Worm (Caenorhabditis elegans): ENCODE results near the gene T15B7.1.

The T15B7.1 gene

ce11 chrV:6811863-6812262 is 30.7 kb upstream of the T15B7.1 start:
- TF ChIP-seq ceh-43 (GFP tag; optimal IDR thresholded peaks at IDR 0.05) (no peak), mab-5 (tag; optimal IDR thresholded peaks at IDR 0.05) (no peak), pha-4 (tag; optimal IDR thresholded peaks at IDR 0.05) (no peak), snpc-4 (tag; optimal IDR thresholded peaks at IDR 0.05) (no peak), hlh-1 (tag; optimal IDR thresholded peaks at IDR 0.05) (no peak), ceh-83 (GFP tag; optimal IDR thresholded peaks at IDR 0.05) (no peak), nhr-76 (tag; optimal IDR thresholded peaks at IDR 0.05) (no peak), ceh-39 (tag; optimal IDR thresholded peaks at IDR 0.05) (no peak), unc-120 (tag; optimal IDR thresholded peaks at IDR 0.05; ENCODE audit: poor library complexity, severe bottlenecking) (no peak), ham-2 (GFP tag; optimal IDR thresholded peaks at IDR 0.05) (no peak), drap-1 (GFP tag; optimal IDR thresholded peaks at IDR 0.05) (no peak), nhr-12 (tag; optimal IDR thresholded peaks at IDR 0.05) (no peak)

- no peak for TF ChIP-seq ham-2 (GFP tag; optimal IDR thresholded peaks at IDR 0.05)
- no peak for TF ChIP-seq unc-120 (tag; optimal IDR thresholded peaks at IDR 0.05; ENCODE audit: poor library complexity, severe bottlenecking)
- no peak for TF ChIP-seq lin-32 (GFP tag; optimal IDR thresholded peaks at IDR 0.05)
- no peak for TF ChIP-seq lsy-2 (tag; optimal IDR thresholded peaks at IDR 0.05)
- TF ChIP-seq mab-5 (tag; optimal IDR thresholded peaks at IDR 0.05), result no peak
- no peak for TF ChIP-seq hlh-1 (tag; optimal IDR thresholded peaks at IDR 0.05)
- TF ChIP-seq ceh-39 (tag; optimal IDR thresholded peaks at IDR 0.05), result no peak
- no peak for TF ChIP-seq nhr-12 (tag; optimal IDR thresholded peaks at IDR 0.05)
- TF ChIP-seq sem-2 (GFP tag; optimal IDR thresholded peaks at IDR 0.05), result no peak
- TF ChIP-seq zip-8 (tag; optimal IDR thresholded peaks at IDR 0.05), result no peak
- TF ChIP-seq M03D4.4 (tag; optimal IDR thresholded peaks at IDR 0.05), result no peak
- no peak for TF ChIP-seq nhr-76 (tag; optimal IDR thresholded peaks at IDR 0.05)
- no peak for TF ChIP-seq blmp-1 (tag; optimal IDR thresholded peaks at IDR 0.05)
- TF ChIP-seq ztf-11 (tag; optimal IDR thresholded peaks at IDR 0.05), result no peak
- no peak for TF ChIP-seq unc-62 (GFP tag; optimal IDR thresholded peaks at IDR 0.05)
- TF ChIP-seq nhr-28 (tag; optimal IDR thresholded peaks at IDR 0.05), result no peak
- no peak for TF ChIP-seq mep-1 (tag; optimal IDR thresholded peaks at IDR 0.05)
- TF ChIP-seq sptf-1 (tag; optimal IDR thresholded peaks at IDR 0.05), result no peak
- no peak for TF ChIP-seq cnd-1 (tag; optimal IDR thresholded peaks at IDR 0.05)
- no peak for TF ChIP-seq ceh-43 (GFP tag; optimal IDR thresholded peaks at IDR 0.05)
These were observed 28.7 kb upstream of the T15B7.1 start for ce11 chrV:6813862-6814261.

- no peak for TF ChIP-seq nhr-12 (tag; optimal IDR thresholded peaks at IDR 0.05)
These were observed 25.4 kb upstream of the T15B7.1 start, which contains the start of gene dmsr-14 for ce11 chrV:6817184-6817583. dmsr-14 (minus strand) TSS chrV:6817284.

ce11 chrV:6819812-6820211 is 22.7 kb upstream of the T15B7.1 start, which contains the start of gene dmsr-13:
dmsr-13 (minus strand) TSS chrV:6819912.
- no peak for TF ChIP-seq nhr-28 (tag; optimal IDR thresholded peaks at IDR 0.05)
- TF ChIP-seq mls-2 (tag; optimal IDR thresholded peaks at IDR 0.05), result no peak
- TF ChIP-seq unc-120 (tag; optimal IDR thresholded peaks at IDR 0.05; ENCODE audit: poor library complexity, severe bottlenecking), result no peak
- TF ChIP-seq unc-62 (GFP tag; optimal IDR thresholded peaks at IDR 0.05), result no peak

ce11 chrV:6821509-6821908 is 21.0 kb upstream of the T15B7.1 start, which contains the start of gene T15B7.8:
T15B7.8 (plus strand) TSS chrV:6821809.
- TF ChIP-seq ham-2 (GFP tag; optimal IDR thresholded peaks at IDR 0.05), result no peak
- no peak for TF ChIP-seq sptf-1 (tag; optimal IDR thresholded peaks at IDR 0.05)
- TF ChIP-seq tbx-8 (GFP tag; optimal IDR thresholded peaks at IDR 0.05), result no peak
- no peak for TF ChIP-seq mep-1 (tag; optimal IDR thresholded peaks at IDR 0.05)
- no peak for TF ChIP-seq pha-4 (tag; optimal IDR thresholded peaks at IDR 0.05)
- TF ChIP-seq drap-1 (GFP tag; optimal IDR thresholded peaks at IDR 0.05), result no peak
- TF ChIP-seq zip-8 (tag; optimal IDR thresholded peaks at IDR 0.05), result no peak
- no peak for TF ChIP-seq lin-13 (tag; optimal IDR thresholded peaks at IDR 0.05)

ce11 chrV:6823432-6823831 is 19.1 kb upstream of the T15B7.1 start:
- no peak for TF ChIP-seq lin-13 (tag; optimal IDR thresholded peaks at IDR 0.05)

- TF ChIP-seq pha-4 (tag; optimal IDR thresholded peaks at IDR 0.05) (no peak), ceh-83 (GFP tag; optimal IDR thresholded peaks at IDR 0.05) (no peak), mab-5 (tag; optimal IDR thresholded peaks at IDR 0.05) (no peak), unc-62 (GFP tag; optimal IDR thresholded peaks at IDR 0.05) (no peak), flh-1 (GFP tag; optimal IDR thresholded peaks at IDR 0.05) (no peak), tbx-8 (GFP tag; optimal IDR thresholded peaks at IDR 0.05) (no peak), hlh-1 (tag; optimal IDR thresholded peaks at IDR 0.05) (no peak), cnd-1 (tag; optimal IDR thresholded peaks at IDR 0.05) (no peak)
These were observed 13.8 kb upstream of the T15B7.1 start, which contains the start of gene dmsr-15 for ce11 chrV:6828786-6829185. dmsr-15 (minus strand) TSS chrV:6828886.

Measured in whole organism, mixed stage, embryonic.